Worm (Caenorhabditis elegans): ENCODE data around the gene sup-36.
A peak's percentile ranks its signal among the peaks of the same experiment; 100 is the strongest.

DNA sequence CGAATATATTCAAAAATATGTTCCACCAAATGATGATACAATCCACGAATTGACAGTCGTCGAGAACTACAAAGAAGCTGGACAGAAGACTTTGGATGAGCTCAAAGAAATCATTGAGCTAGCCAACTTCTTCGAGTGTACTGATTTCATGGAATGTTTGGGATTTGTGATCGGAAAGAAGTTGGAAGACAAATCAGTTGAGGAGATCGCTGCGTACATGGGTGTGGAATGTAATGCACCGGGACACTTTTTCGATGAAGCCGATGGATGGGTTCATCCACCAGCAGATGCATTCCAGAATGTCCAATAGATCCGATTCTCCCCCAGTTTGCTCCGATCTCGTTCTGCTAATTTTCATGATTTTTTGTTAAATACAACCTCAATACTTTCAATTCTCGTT, 2.1 kb downstream of the sup-36 start:
- TF ChIP-seq ztf-11 (tag; optimal IDR thresholded peaks at IDR 0.05), result no peak
- no peak for TF ChIP-seq blmp-1 (tag; optimal IDR thresholded peaks at IDR 0.05; ENCODE audit: insufficient read depth)
- no peak for TF ChIP-seq elt-1 (tag; optimal IDR thresholded peaks at IDR 0.05)
- TF ChIP-seq nhr-237 (tag; optimal IDR thresholded peaks at IDR 0.05), result no peak
- TF ChIP-seq snpc-4 (tag; optimal IDR thresholded peaks at IDR 0.05), result no peak
- TF ChIP-seq elt-3 (tag; optimal IDR thresholded peaks at IDR 0.05), result no peak
- no peak for TF ChIP-seq mdl-1 (tag; optimal IDR thresholded peaks at IDR 0.05)
- TF ChIP-seq nhr-10 (tag; optimal IDR thresholded peaks at IDR 0.05), result no peak
- TF ChIP-seq sma-9 (GFP tag; optimal IDR thresholded peaks at IDR 0.05), result peak; percentile 15
- no peak for TF ChIP-seq sma-9 (tag; optimal IDR thresholded peaks at IDR 0.05)

All from whole organism, L2 larva.